Worm (Caenorhabditis elegans) whole organism, young adult: ENCODE results near the gene Y43C5B.3.

Source experiments
- B0261.1 ChIP-seq: sonication (generic microtip); optimal IDR thresholded peaks from 2 replicates; lab custom pipeline; 2016; ENCODE audit warnings: mild to moderate bottlenecking, missing genetic modification characterization, moderate library complexity, missing compliant biosample characterization
- F22D6.2 ChIP-seq: sonication (generic microtip); optimal IDR thresholded peaks from 2 replicates; lab custom pipeline; 2016; ENCODE audit warnings: mild to moderate bottlenecking, missing genetic modification characterization, missing compliant biosample characterization
- cebp-2 ChIP-seq: fragments of 200-800 bp; sonication (Bioruptor generic); IDR thresholded peaks from 2 replicates; pipeline ENCODE4 v1.3.6; 2022; ENCODE audit warnings: missing genetic modification characterization, missing compliant biosample characterization
- egl-44 ChIP-seq: fragments of 200-800 bp; sonication (Bioruptor generic); IDR thresholded peaks from 2 replicates; pipeline ENCODE4 v1.3.6; 2022; ENCODE audit warnings: missing genetic modification reagents, missing genetic modification characterization, missing compliant biosample characterization
- nfya-1 ChIP-seq: sonication (generic microtip); optimal IDR thresholded peaks from 2 replicates; lab custom pipeline; 2017; ENCODE audit warnings: antibody characterized with exemption, missing compliant biosample characterization, missing genetic modification characterization, borderline replicate concordance; ENCODE audit not compliant: insufficient read depth

ce11 chrIV:10366018-10366417 is 15.6 kb downstream of the Y43C5B.3 start, which contains the start of gene sir-2.1:
- TF ChIP-seq B0261.1 (tag; lab: Kevin White, UChicago) (no peak), nfya-1 (tag; lab: Kevin White, UChicago) (no peak), cebp-2 (no peak), egl-44 (no peak), F22D6.2 (tag; lab: Kevin White, UChicago) (no peak)
